Fruit fly (Drosophila melanogaster) whole organism, embryonic: ENCODE measurements around the gene CG33947.
A peak's percentile ranks its signal among the peaks of the same experiment; 100 is the strongest.

Experiments
- CG11085 ChIP-seq: fragments of 200-800 bp; sonication (Bioruptor generic); IDR thresholded peaks from 2 replicates; pipeline ENCODE4 v1.3.6; 2022; ENCODE audit warnings: missing biosample characterization, missing genetic modification characterization
- CG14710 ChIP-seq: fragments of 200-800 bp; sonication (Bioruptor generic); optimal IDR thresholded peaks from 3 replicates; lab custom pipeline; 2019; ENCODE audit warnings: missing biosample characterization, mild to moderate bottlenecking, missing genetic modification characterization, moderate library complexity
- CG1603 ChIP-seq: fragments of 200-800 bp; sonication (Bioruptor generic); optimal IDR thresholded peaks from 2 replicates; lab custom pipeline; 2019; ENCODE audit warnings: missing biosample characterization, mild to moderate bottlenecking, missing genetic modification characterization, moderate library complexity
- CG17186 ChIP-seq: fragments of 200-800 bp; sonication (Bioruptor generic); optimal IDR thresholded peaks from 3 replicates; lab custom pipeline; 2017; ENCODE audit warnings: missing biosample characterization, missing genetic modification reagents, missing genetic modification characterization
- CG17361 ChIP-seq: fragments of 200-800 bp; sonication (Bioruptor generic); IDR thresholded peaks from 3 replicates; pipeline ENCODE4 v1.3.6; 2022; ENCODE audit warnings: missing biosample characterization, missing genetic modification characterization
- CG1832 ChIP-seq: fragments of 200-800 bp; sonication (Bioruptor generic); optimal IDR thresholded peaks from 2 replicates; lab custom pipeline; 2017; ENCODE audit warnings: missing biosample characterization, mild to moderate bottlenecking, missing genetic modification characterization, inconsistent platforms
- CG2202 ChIP-seq: fragments of 200-800 bp; sonication (Bioruptor generic); optimal IDR thresholded peaks from 2 replicates; lab custom pipeline; 2018; ENCODE audit warnings: missing biosample characterization, mild to moderate bottlenecking, missing genetic modification characterization
- CG31441 ChIP-seq: fragments of 200-800 bp; sonication (Bioruptor generic); IDR thresholded peaks from 2 replicates; pipeline ENCODE4 v1.3.6; 2022; ENCODE audit warnings: missing biosample characterization, missing genetic modification characterization
- CG34422 ChIP-seq: fragments of 200-800 bp; sonication (Bioruptor generic); IDR thresholded peaks from 3 replicates; pipeline ENCODE4 v1.3.6; 2022; ENCODE audit warnings: missing biosample characterization, missing genetic modification characterization
- CG4360 ChIP-seq: fragments of 200-800 bp; sonication (Bioruptor generic); IDR thresholded peaks from 2 replicates; pipeline ENCODE4 v1.3.6; 2022; ENCODE audit warnings: missing biosample characterization, missing genetic modification characterization
- CG43689 ChIP-seq: fragments of 200-800 bp; sonication (Bioruptor generic); IDR thresholded peaks from 2 replicates; pipeline ENCODE4 v1.3.6; 2022; ENCODE audit warnings: missing biosample characterization, missing genetic modification characterization
- CG4617 ChIP-seq: fragments of 200-800 bp; sonication (Bioruptor generic); optimal IDR thresholded peaks from 3 replicates; lab custom pipeline; 2016; ENCODE audit warnings: missing biosample characterization, missing genetic modification characterization, borderline replicate concordance
- CG5180 ChIP-seq: fragments of 200-800 bp; sonication (Bioruptor generic); optimal IDR thresholded peaks from 3 replicates; lab custom pipeline; 2017; ENCODE audit warnings: missing biosample characterization, missing genetic modification characterization, mild to moderate bottlenecking, moderate library complexity, missing genetic modification reagents
- CG6854 ChIP-seq: fragments of 200-800 bp; sonication (Bioruptor generic); optimal IDR thresholded peaks from 3 replicates; lab custom pipeline; 2017; ENCODE audit warnings: missing biosample characterization, mild to moderate bottlenecking, missing genetic modification characterization
- CG9876 ChIP-seq: fragments of 200-800 bp; sonication (Bioruptor generic); optimal IDR thresholded peaks from 2 replicates; lab custom pipeline; 2016; ENCODE audit warnings: missing biosample characterization, missing genetic modification characterization
- CrebB ChIP-seq: fragments of 200-800 bp; sonication (Bioruptor generic); optimal IDR thresholded peaks from 3 replicates; lab custom pipeline; 2018; ENCODE audit warnings: missing biosample characterization, mild to moderate bottlenecking, missing genetic modification characterization
- Deaf1 ChIP-seq: fragments of 200-800 bp; optimal IDR thresholded peaks from 3 replicates; lab custom pipeline; 2019; ENCODE audit warnings: missing biosample characterization, mild to moderate bottlenecking, missing genetic modification characterization, moderate library complexity
- Dref ChIP-seq: fragments of 200-800 bp; sonication (Bioruptor generic); IDR thresholded peaks from 2 replicates; pipeline ENCODE4 v1.3.6; 2022; ENCODE audit warnings: missing biosample characterization, missing genetic modification characterization
- E2f2 ChIP-seq: fragments of 200-800 bp; sonication (Bioruptor generic); IDR thresholded peaks from 2 replicates; pipeline ENCODE4 v1.3.6; 2022; ENCODE audit warnings: missing biosample characterization, missing genetic modification characterization
- Hr39 ChIP-seq: fragments of >200 bp; optimal IDR thresholded peaks from 2 replicates; lab custom pipeline; 2017
- Hr51 ChIP-seq, 2 experiments: fragments of 200-800 bp; sonication (Bioruptor generic); optimal IDR thresholded peaks; 2 replicates in 1 of 2; 3 replicates in 1 of 2; lab custom pipeline; 2016 to 2018; ENCODE audit warnings: missing biosample characterization in 2 of 2, missing genetic modification characterization in 2 of 2, mild to moderate bottlenecking in 1 of 2, moderate library complexity in 1 of 2
- Lpt ChIP-seq: fragments of >200 bp; optimal IDR thresholded peaks from 2 replicates; lab custom pipeline; 2018; ENCODE audit warnings: missing biosample characterization, missing genetic modification characterization
- MBD-R2 ChIP-seq: fragments of 200-800 bp; sonication (Bioruptor generic); IDR thresholded peaks from 2 replicates; pipeline ENCODE4 v1.3.6; 2022; ENCODE audit warnings: missing biosample characterization, missing genetic modification characterization
- MESR4 ChIP-seq: fragments of 200-800 bp; sonication (Bioruptor generic); optimal IDR thresholded peaks from 2 replicates; lab custom pipeline; 2018; ENCODE audit warnings: missing biosample characterization, mild to moderate bottlenecking, missing genetic modification characterization, moderate library complexity
- Myb ChIP-seq: fragments of 200-800 bp; sonication (Bioruptor generic); optimal IDR thresholded peaks from 2 replicates; lab custom pipeline; 2016; ENCODE audit warnings: missing biosample characterization, missing genetic modification characterization
- Poxn ChIP-seq: fragments of 200-800 bp; sonication (Bioruptor generic); IDR thresholded peaks from 2 replicates; pipeline ENCODE4 v1.3.6; 2022; ENCODE audit warnings: missing biosample characterization, missing genetic modification characterization
- Side ChIP-seq: fragments of 200-800 bp; sonication (Bioruptor generic); optimal IDR thresholded peaks from 2 replicates; lab custom pipeline; 2016; ENCODE audit warnings: missing biosample characterization, missing genetic modification characterization
- YL-1 ChIP-seq: fragments of 200-800 bp; sonication (Bioruptor generic); optimal IDR thresholded peaks from 3 replicates; lab custom pipeline; 2017; ENCODE audit warnings: missing biosample characterization, mild to moderate bottlenecking, missing genetic modification characterization
- br ChIP-seq: fragments of >200 bp; optimal IDR thresholded peaks from 2 replicates; lab custom pipeline; 2017
- chn ChIP-seq: fragments of 200-800 bp; sonication (Bioruptor generic); optimal IDR thresholded peaks from 2 replicates; lab custom pipeline; 2016; ENCODE audit warnings: missing biosample characterization, missing genetic modification characterization
- ci ChIP-seq: fragments of 200-800 bp; sonication (Bioruptor generic); IDR thresholded peaks from 3 replicates; pipeline ENCODE4 v1.3.6; 2022; ENCODE audit warnings: missing biosample characterization, missing genetic modification characterization
- gcm2 ChIP-seq: fragments of 200-800 bp; sonication (Bioruptor generic); optimal IDR thresholded peaks from 2 replicates; lab custom pipeline; 2016; ENCODE audit warnings: missing biosample characterization, missing genetic modification characterization
- gfzf ChIP-seq: fragments of 200-800 bp; sonication (Bioruptor generic); optimal IDR thresholded peaks from 2 replicates; lab custom pipeline; 2016; ENCODE audit warnings: missing biosample characterization, mild to moderate bottlenecking, missing genetic modification characterization, moderate library complexity
- gro ChIP-seq: fragments of 200-800 bp; sonication (Bioruptor generic); optimal IDR thresholded peaks from 2 replicates; lab custom pipeline; 2016; ENCODE audit warnings: missing biosample characterization, missing genetic modification characterization
- hth ChIP-seq: fragments of >200 bp; optimal IDR thresholded peaks from 2 replicates; lab custom pipeline; 2017; ENCODE audit warnings: inconsistent platforms
- odd ChIP-seq: fragments of 200-800 bp; sonication (Bioruptor generic); optimal IDR thresholded peaks from 2 replicates; lab custom pipeline; 2017; ENCODE audit warnings: missing biosample characterization, mild to moderate bottlenecking, missing genetic modification characterization
- peb ChIP-seq: fragments of 200-800 bp; sonication (Bioruptor generic); IDR thresholded peaks from 2 replicates; pipeline ENCODE4 v1.3.6; 2022; ENCODE audit warnings: missing biosample characterization, missing genetic modification characterization
- phol ChIP-seq: fragments of 200-800 bp; sonication (Bioruptor generic); optimal IDR thresholded peaks from 3 replicates; lab custom pipeline; 2018; ENCODE audit warnings: missing biosample characterization, mild to moderate bottlenecking, missing genetic modification characterization, moderate library complexity
- pros ChIP-seq: fragments of 200-800 bp; sonication (Bioruptor generic); optimal IDR thresholded peaks from 3 replicates; lab custom pipeline; 2019; ENCODE audit warnings: missing biosample characterization, mild to moderate bottlenecking, missing genetic modification characterization, moderate library complexity
- stc ChIP-seq: fragments of 200-800 bp; sonication (Bioruptor generic); IDR thresholded peaks from 2 replicates; pipeline ENCODE4 v1.3.6; 2022; ENCODE audit warnings: missing biosample characterization, missing genetic modification characterization
- sug ChIP-seq: fragments of 200-800 bp; optimal IDR thresholded peaks from 2 replicates; lab custom pipeline; 2019; ENCODE audit warnings: missing biosample characterization, mild to moderate bottlenecking, missing genetic modification characterization, moderate library complexity
- toy ChIP-seq: fragments of 200-800 bp; sonication (Bioruptor generic); IDR thresholded peaks from 2 replicates; pipeline ENCODE4 v1.3.6; 2022; ENCODE audit warnings: missing biosample characterization, missing genetic modification characterization
- vnd ChIP-seq: fragments of 200-800 bp; sonication (Bioruptor generic); IDR thresholded peaks from 3 replicates; pipeline ENCODE4 v1.3.6; 2022; ENCODE audit warnings: missing biosample characterization, missing genetic modification characterization; ENCODE audit not compliant: partially characterized antibody
- zf30C ChIP-seq: fragments of 200-800 bp; sonication (Bioruptor generic); optimal IDR thresholded peaks from 3 replicates; lab custom pipeline; 2018; ENCODE audit warnings: missing biosample characterization, mild to moderate bottlenecking, missing genetic modification characterization

CG33947 gene

dm6 chr3L:11109454-11109853 lies 13.2 kb downstream of the CG33947 start, which contains the start of the genes CG34012 and emei (continued):
- no peak for TF ChIP-seq vnd (GFP tag; lab: Robert Waterston, UW)
- TF ChIP-seq Dref (GFP tag; lab: Robert Waterston, UW): no peak
- TF ChIP-seq CG17186 (GFP tag; lab: Kevin White, UChicago): peak; percentile 18
- no peak for TF ChIP-seq stc (GFP tag; lab: Robert Waterston, UW)
- TF ChIP-seq Hr51 (GFP tag; optimal IDR thresholded peaks at IDR 0.05; lab: Kevin White, UChicago): no peak
- no peak for TF ChIP-seq CrebB
- no peak for TF ChIP-seq zf30C
- TF ChIP-seq Myb: peak; percentile 32
- TF ChIP-seq gfzf (GFP tag; lab: Kevin White, UChicago): peak; percentile 77
- TF ChIP-seq Hr39 (lab: Kevin White, UChicago): no peak
- no peak for TF ChIP-seq gro (GFP tag; lab: Kevin White, UChicago)
- TF ChIP-seq Lpt (GFP tag; lab: Kevin White, UChicago): no peak
- TF ChIP-seq chn (GFP tag; lab: Kevin White, UChicago): no peak
- TF ChIP-seq MESR4: peak; percentile 55
- no peak for TF ChIP-seq CG1832 (GFP tag; lab: Kevin White, UChicago)
- no peak for TF ChIP-seq CG2202
- TF ChIP-seq CG9876: no peak
- TF ChIP-seq CG17361 (GFP tag; lab: Robert Waterston, UW): no peak
- TF ChIP-seq CG4360 (GFP tag; lab: Robert Waterston, UW): no peak
- peak; percentile 26 for TF ChIP-seq YL-1 (GFP tag; lab: Kevin White, UChicago)
- peak; percentile 88 for TF ChIP-seq E2f2 (GFP tag; lab: Robert Waterston, UW)
- 0 out of 3 replicates have a peak, but pooled peaks have one; percentile 37 for TF ChIP-seq CG34422 (GFP tag; lab: Robert Waterston, UW)
- TF ChIP-seq sug (tag; lab: Kevin White, UChicago): no peak
- no peak for TF ChIP-seq toy (GFP tag; lab: Robert Waterston, UW)
- no peak for TF ChIP-seq odd
- TF ChIP-seq CG43689 (GFP tag; lab: Robert Waterston, UW): no peak
- peak; percentile 41; the same call in 1 of the 2 replicates for TF ChIP-seq MBD-R2 (GFP tag; lab: Robert Waterston, UW)
- no peak for TF ChIP-seq hth (lab: Kevin White, UChicago)
- TF ChIP-seq Deaf1 (tag; lab: Kevin White, UChicago): no peak
- peak; percentile 60 for TF ChIP-seq CG14710 (tag; lab: Kevin White, UChicago)
- TF ChIP-seq CG11085 (GFP tag; lab: Robert Waterston, UW): no peak
- no peak for TF ChIP-seq CG1603
- TF ChIP-seq peb (GFP tag; lab: Robert Waterston, UW): no peak
- TF ChIP-seq CG5180 (GFP tag; lab: Kevin White, UChicago): no peak
- TF ChIP-seq ci: no peak
- no peak for TF ChIP-seq gcm2
- TF ChIP-seq pros (GFP tag; lab: Kevin White, UChicago): no peak
- no peak for TF ChIP-seq CG6854 (GFP tag; lab: Kevin White, UChicago)
- TF ChIP-seq phol (tag; lab: Kevin White, UChicago): peak; percentile 54
- TF ChIP-seq CG31441 (GFP tag; lab: Robert Waterston, UW): no peak
- TF ChIP-seq Poxn (GFP tag; lab: Robert Waterston, UW): no peak
- no peak for TF ChIP-seq br (lab: Kevin White, UChicago)
- TF ChIP-seq CG4617: peak; percentile 6
- no peak for TF ChIP-seq Side (GFP tag; lab: Kevin White, UChicago)
